Fruit fly (Drosophila melanogaster): ENCODE measurements around the gene Qsox3.

Gene Qsox3

DNA sequence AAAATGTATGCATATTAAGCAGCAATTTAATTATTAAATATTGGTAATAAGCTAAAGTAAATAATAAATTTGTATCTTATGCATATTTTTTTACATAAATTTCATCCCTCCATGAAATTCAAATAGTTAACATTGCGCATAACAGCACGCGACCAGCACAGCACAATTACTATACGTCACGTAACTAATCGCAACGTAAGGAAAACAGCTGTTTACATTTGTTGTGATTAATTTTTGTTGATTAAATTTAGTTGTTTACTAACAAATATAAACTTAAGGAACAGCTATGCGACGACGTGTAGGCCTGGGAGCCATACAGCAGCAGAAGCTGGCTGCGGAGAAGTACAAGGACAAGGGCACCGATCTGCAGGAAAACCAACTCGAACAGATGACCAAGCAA is 46.6 kb upstream of the Qsox3 start, which contains the start of gene lsn (continued):
- TF ChIP-seq CG4854 (GFP tag; optimal IDR thresholded peaks at IDR 0.05), result no peak
- no peak for TF ChIP-seq bbx (GFP tag; IDR thresholded peaks at IDR 0.05; ENCODE audit: partially characterized antibody)
- TF ChIP-seq ATbp (GFP tag; optimal IDR thresholded peaks at IDR 0.05), result peak; percentile 37
- TF ChIP-seq hb (GFP tag; IDR thresholded peaks at IDR 0.05; ENCODE audit: partially characterized antibody), result no peak
- TF ChIP-seq sd (tag; optimal IDR thresholded peaks at IDR 0.05), result peak; percentile 65
- TF ChIP-seq lilli (GFP tag; optimal IDR thresholded peaks at IDR 0.05), result no peak
- TF ChIP-seq fd3F (GFP tag; optimal IDR thresholded peaks at IDR 0.05), result peak; percentile 59
- no peak for TF ChIP-seq cad (GFP tag; optimal IDR thresholded peaks at IDR 0.05)
- TF ChIP-seq ranshi (GFP tag; IDR thresholded peaks at IDR 0.05), result no peak
- TF ChIP-seq CG33557 (GFP tag; optimal IDR thresholded peaks at IDR 0.05), result peak; percentile 55
- TF ChIP-seq CG12104 (GFP tag; optimal IDR thresholded peaks at IDR 0.05), result no peak
- no peak for TF ChIP-seq ftz-f1 (GFP tag; optimal IDR thresholded peaks at IDR 0.05)
- TF ChIP-seq sug (tag; optimal IDR thresholded peaks at IDR 0.05), result peak; percentile 30
- no peak for TF ChIP-seq sim (GFP tag; IDR thresholded peaks at IDR 0.05)
- TF ChIP-seq CG12942 (GFP tag; optimal IDR thresholded peaks at IDR 0.05), result no peak
- peak; percentile 18 for TF ChIP-seq dmrt11E (tag; optimal IDR thresholded peaks at IDR 0.05)
- no peak for TF ChIP-seq sima (GFP tag; optimal IDR thresholded peaks at IDR 0.05)
- TF ChIP-seq CG10543 (GFP tag; optimal IDR thresholded peaks at IDR 0.05), result no peak
- no peak for TF ChIP-seq chinmo (GFP tag; IDR thresholded peaks at IDR 0.05; ENCODE audit: partially characterized antibody)
- TF ChIP-seq E2f1 (GFP tag; IDR thresholded peaks at IDR 0.05), result no peak
- TF ChIP-seq Dip2 (GFP tag; IDR thresholded peaks at IDR 0.05), result no peak
- TF ChIP-seq CG6854 (GFP tag; optimal IDR thresholded peaks at IDR 0.05), result no peak
- TF ChIP-seq CG13123 (GFP tag; optimal IDR thresholded peaks at IDR 0.05), result no peak
- TF ChIP-seq exex (tag; optimal IDR thresholded peaks at IDR 0.05), result no peak
- TF ChIP-seq Meics (GFP tag; optimal IDR thresholded peaks at IDR 0.05), result peak; percentile 48
- no peak for TF ChIP-seq cas (GFP tag; IDR thresholded peaks at IDR 0.05)
- TF ChIP-seq CG12236 (GFP tag; optimal IDR thresholded peaks at IDR 0.05), result no peak
- TF ChIP-seq crc (GFP tag; optimal IDR thresholded peaks at IDR 0.05), result no peak
- TF ChIP-seq Doc2 (GFP tag; IDR thresholded peaks at IDR 0.05), result no peak
- TF ChIP-seq tx (GFP tag; optimal IDR thresholded peaks at IDR 0.05), result no peak
- TF ChIP-seq Abd-B (GFP tag; optimal IDR thresholded peaks at IDR 0.05), result no peak
- no peak for TF ChIP-seq CG18764 (GFP tag; optimal IDR thresholded peaks at IDR 0.05)
- peak; percentile 55 for TF ChIP-seq HmgZ (tag; optimal IDR thresholded peaks at IDR 0.05)
- no peak for TF ChIP-seq H15 (GFP tag; IDR thresholded peaks at IDR 0.05)
- TF ChIP-seq slp2 (GFP tag; optimal IDR thresholded peaks at IDR 0.05), result no peak
- no peak for TF ChIP-seq NC2β (GFP tag; optimal IDR thresholded peaks at IDR 0.05)
- no peak for TF ChIP-seq kay (GFP tag; optimal IDR thresholded peaks at IDR 0.05)
- TF ChIP-seq lbe (GFP tag; optimal IDR thresholded peaks at IDR 0.05), result peak; percentile 6
- no peak for TF ChIP-seq B-H1 (GFP tag; IDR thresholded peaks at IDR 0.05)
- no peak for TF ChIP-seq CHES-1-like (GFP tag; optimal IDR thresholded peaks at IDR 0.05)
- no peak for TF ChIP-seq phol (tag; optimal IDR thresholded peaks at IDR 0.05)
- no peak for TF ChIP-seq nmo (GFP tag; optimal IDR thresholded peaks at IDR 0.05)
- TF ChIP-seq wdn (GFP tag; IDR thresholded peaks at IDR 0.05), result no peak
- no peak for TF ChIP-seq CG1024 (GFP tag; IDR thresholded peaks at IDR 0.05)
- TF ChIP-seq ac (GFP tag; optimal IDR thresholded peaks at IDR 0.05), result peak; percentile 13
- no peak for TF ChIP-seq CG7987 (GFP tag; optimal IDR thresholded peaks at IDR 0.05)
- peak; percentile 39 for TF ChIP-seq gem (tag; optimal IDR thresholded peaks at IDR 0.05)
- TF ChIP-seq CG4424 (GFP tag; optimal IDR thresholded peaks at IDR 0.05), result no peak
- TF ChIP-seq Sox102F (GFP tag; optimal IDR thresholded peaks at IDR 0.05), result peak; percentile 61
- TF ChIP-seq CG10462 (GFP tag; optimal IDR thresholded peaks at IDR 0.05), result no peak
- TF ChIP-seq CG31365 (tag; optimal IDR thresholded peaks at IDR 0.05), result no peak
- peak; percentile 35 for TF ChIP-seq CrebB (tag; optimal IDR thresholded peaks at IDR 0.05)
